Worm (Caenorhabditis elegans): ENCODE results near the gene gpa-9.

Gene gpa-9

DNA sequence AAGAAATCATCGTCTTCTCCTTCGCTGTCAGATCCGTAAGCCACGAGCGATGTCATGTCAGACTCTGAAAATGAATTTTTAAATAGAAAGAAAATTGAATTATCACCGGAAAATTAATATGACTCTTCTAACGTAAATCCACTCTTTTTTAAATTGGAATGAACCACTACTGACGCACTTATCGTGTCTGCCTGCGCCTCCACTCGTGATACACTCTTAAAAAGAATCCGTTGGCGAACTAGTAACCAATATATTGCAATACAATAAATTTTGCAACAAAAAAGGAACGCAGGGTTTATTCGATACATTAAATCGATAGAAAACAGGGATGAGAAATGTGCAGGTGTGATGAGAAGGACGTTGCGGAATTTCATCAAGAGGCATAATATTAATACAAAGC is 10.3 kb upstream of the gpa-9 start, which contains the start of gene ccch-3 (continued):
- TF ChIP-seq efl-1 (optimal IDR thresholded peaks at IDR 0.05) (peak; percentile 72 to 80), efl-1 (GFP tag; optimal IDR thresholded peaks at IDR 0.05 in 1 of 2) (peak; percentile 78 to 97), pag-3 (tag; optimal IDR thresholded peaks at IDR 0.05; ENCODE audit: borderline replicate concordance, insufficient read depth) (peak; percentile 16), nhr-90 (tag; optimal IDR thresholded peaks at IDR 0.05; ENCODE audit: poor library complexity) (peak; percentile 81), nhr-85 (tag) (peak; percentile 86), fos-1 (tag; optimal IDR thresholded peaks at IDR 0.05) (peak; percentile 6), lsy-2 (tag; optimal IDR thresholded peaks at IDR 0.05) (peak; percentile 79 to 88), C34B4.2 (tag; optimal IDR thresholded peaks at IDR 0.05) (no peak), mab-9 (GFP tag; IDR thresholded peaks at IDR 0.05) (no peak), lin-35 (GFP tag; optimal IDR thresholded peaks at IDR 0.05) (peak; percentile 76 to 86), lin-15B (tag; optimal IDR thresholded peaks at IDR 0.05) (no peak), ztf-11 (tag; optimal IDR thresholded peaks at IDR 0.05) (no peak), lin-39 (tag; optimal IDR thresholded peaks at IDR 0.05) (no peak), blmp-1 (tag; optimal IDR thresholded peaks at IDR 0.05) (peak; percentile 66), elt-2 (tag; optimal IDR thresholded peaks at IDR 0.05) (no peak), C16A3.4 (tag; optimal IDR thresholded peaks at IDR 0.05) (peak; percentile 85), rnt-1 (tag; optimal IDR thresholded peaks at IDR 0.05) (peak; percentile 79), snpc-4 (tag; optimal IDR thresholded peaks at IDR 0.05) (peak; percentile 74), hlh-17 (GFP tag; optimal IDR thresholded peaks at IDR 0.05; ENCODE audit: borderline replicate concordance) (no peak), skn-1 (tag; optimal IDR thresholded peaks at IDR 0.05) (peak; percentile 74), aly-2 (tag; optimal IDR thresholded peaks at IDR 0.05) (no peak), xbp-1 (tag; optimal IDR thresholded peaks at IDR 0.05) (peak; percentile 80), swsn-7 (tag; optimal IDR thresholded peaks at IDR 0.05) (peak; percentile 78), unc-130 (tag; optimal IDR thresholded peaks at IDR 0.05) (peak; percentile 78), zip-4 (GFP tag; optimal IDR thresholded peaks at IDR 0.05) (no peak), lin-14 (GFP tag; optimal IDR thresholded peaks at IDR 0.05) (peak; percentile 90), F16B12.6 (tag; optimal IDR thresholded peaks at IDR 0.05) (peak; percentile 48), tbx-2 (tag; optimal IDR thresholded peaks at IDR 0.05) (peak; percentile 77), grh-1 (GFP tag; IDR thresholded peaks at IDR 0.05) (0 out of 2 replicates have a peak, but pooled peaks have one; percentile 30), mep-1 (tag; optimal IDR thresholded peaks at IDR 0.05) (peak; percentile 82), sox-4 (tag; optimal IDR thresholded peaks at IDR 0.05) (peak; percentile 54), isw-1 (GFP tag; IDR thresholded peaks at IDR 0.05) (peak; percentile 28)

DNA sequence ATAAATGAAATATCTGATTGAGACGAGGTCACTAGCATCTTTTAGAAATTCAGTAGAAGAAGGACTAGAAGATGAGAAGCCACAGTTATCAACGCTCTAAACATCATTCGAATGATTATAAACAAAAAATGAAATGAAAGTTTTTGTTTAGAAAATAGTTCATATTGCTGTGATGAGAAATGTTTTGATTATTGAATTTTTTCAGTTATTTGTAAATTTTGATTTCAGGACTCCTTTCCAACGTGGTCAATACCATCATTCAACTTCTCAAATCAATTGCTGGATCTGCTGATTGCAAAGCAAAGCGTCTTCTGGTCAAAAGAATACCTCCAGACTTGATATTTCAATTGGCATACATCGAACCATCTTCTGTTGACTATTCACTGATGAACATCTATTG is 9.0 kb upstream of the gpa-9 start, which contains the start of gene W05B10.6:
Gene W05B10.6 (minus strand): TSS at position 101 of the 400 bp plus-strand sequence.
- TF ChIP-seq egl-13 (tag; optimal IDR thresholded peaks at IDR 0.05) = no peak
- TF ChIP-seq ama-1 (optimal IDR thresholded peaks at IDR 0.05) = no peak
- TF ChIP-seq fkh-4 (tag; optimal IDR thresholded peaks at IDR 0.05; ENCODE audit: borderline replicate concordance) = no peak
- no peak for TF ChIP-seq ceh-8 (GFP tag; optimal IDR thresholded peaks at IDR 0.05)
- TF ChIP-seq nhr-76 (tag; optimal IDR thresholded peaks at IDR 0.05) = no peak

ce11 chrV:12649636-12650035 is 523 bp upstream of the gpa-9 start, which contains the start of gene lin-25:
Gene lin-25 (plus strand): TSS chrV:12649925.
- TF ChIP-seq nhr-47 (tag; optimal IDR thresholded peaks at IDR 0.05) (no peak), unc-98 (GFP tag; IDR thresholded peaks at IDR 0.05) (no peak), sptf-1 (tag; optimal IDR thresholded peaks at IDR 0.05) (no peak), tbx-2 (tag; optimal IDR thresholded peaks at IDR 0.05) (no peak), C16A3.4 (tag; optimal IDR thresholded peaks at IDR 0.05) (peak; percentile 15), elt-2 (tag; optimal IDR thresholded peaks at IDR 0.05) (no peak), ceh-82 (tag; optimal IDR thresholded peaks at IDR 0.05) (peak in 1 of 3 experiments; percentile 32), lin-15B (tag; optimal IDR thresholded peaks at IDR 0.05) (peak; percentile 17), rnt-1 (tag; optimal IDR thresholded peaks at IDR 0.05) (peak; percentile 49), Y116A8C.19 (tag; optimal IDR thresholded peaks at IDR 0.05; ENCODE audit: borderline replicate concordance) (no peak), efl-1 (optimal IDR thresholded peaks at IDR 0.05) (peak; percentile 32 to 41), efl-1 (GFP tag; optimal IDR thresholded peaks at IDR 0.05 in 1 of 2) (peak in 1 of 2 experiments; percentile 21), C34B4.2 (tag; optimal IDR thresholded peaks at IDR 0.05) (no peak), dpl-1 (GFP tag; optimal IDR thresholded peaks at IDR 0.05) (peak in 1 of 3 experiments; percentile 50), lin-35 (GFP tag; optimal IDR thresholded peaks at IDR 0.05) (peak; percentile 29), nhr-71 (tag; optimal IDR thresholded peaks at IDR 0.05) (peak; percentile 9), mab-9 (GFP tag; IDR thresholded peaks at IDR 0.05) (no peak), lin-14 (GFP tag; optimal IDR thresholded peaks at IDR 0.05) (peak; percentile 71), lir-3 (tag; optimal IDR thresholded peaks at IDR 0.05; ENCODE audit: poor library complexity) (peak; percentile 33), ets-5 (GFP tag; IDR thresholded peaks at IDR 0.05) (no peak), blmp-1 (tag; optimal IDR thresholded peaks at IDR 0.05) (peak; percentile 24), lsy-2 (tag; optimal IDR thresholded peaks at IDR 0.05) (peak in 1 of 2 experiments; percentile 51)

Measured in whole organism, L1 larva.